Fruit fly (Drosophila melanogaster) Kc167 (cell line): ENCODE measurements around the gene CG11279.

Experiments used
- Myc ChIP-seq: fragments of >200 bp; optimal IDR thresholded peaks from 2 replicates; lab custom pipeline; 2017; ENCODE audit warnings: missing external identifiers
- Sin3A ChIP-seq: fragments of >200 bp; optimal IDR thresholded peaks from 2 replicates; lab custom pipeline; 2018; ENCODE audit warnings: missing external identifiers
- h ChIP-seq: fragments of >200 bp; optimal IDR thresholded peaks from 3 replicates; lab custom pipeline; 2018; ENCODE audit warnings: missing external identifiers
- ttk ChIP-seq: sonication (Bioruptor generic); optimal IDR thresholded peaks from 2 replicates; lab custom pipeline; 2017; ENCODE audit warnings: missing external identifiers

dm6 chr3L:13022160-13022853 lies 24.5 kb upstream of the CG11279 start, which contains the start of gene Adk2:
- TF ChIP-seq ttk (lab: Kevin White, UChicago) (no peak), Sin3A (lab: Kevin White, UChicago) (no peak), Myc (lab: Kevin White, UChicago) (no peak), h (lab: Kevin White, UChicago) (no peak)
